Fruit fly (Drosophila melanogaster): ENCODE data around the gene Act5C.
A peak's percentile ranks its signal among the peaks of the same experiment; 100 is the strongest.

Act5C gene

DNA sequence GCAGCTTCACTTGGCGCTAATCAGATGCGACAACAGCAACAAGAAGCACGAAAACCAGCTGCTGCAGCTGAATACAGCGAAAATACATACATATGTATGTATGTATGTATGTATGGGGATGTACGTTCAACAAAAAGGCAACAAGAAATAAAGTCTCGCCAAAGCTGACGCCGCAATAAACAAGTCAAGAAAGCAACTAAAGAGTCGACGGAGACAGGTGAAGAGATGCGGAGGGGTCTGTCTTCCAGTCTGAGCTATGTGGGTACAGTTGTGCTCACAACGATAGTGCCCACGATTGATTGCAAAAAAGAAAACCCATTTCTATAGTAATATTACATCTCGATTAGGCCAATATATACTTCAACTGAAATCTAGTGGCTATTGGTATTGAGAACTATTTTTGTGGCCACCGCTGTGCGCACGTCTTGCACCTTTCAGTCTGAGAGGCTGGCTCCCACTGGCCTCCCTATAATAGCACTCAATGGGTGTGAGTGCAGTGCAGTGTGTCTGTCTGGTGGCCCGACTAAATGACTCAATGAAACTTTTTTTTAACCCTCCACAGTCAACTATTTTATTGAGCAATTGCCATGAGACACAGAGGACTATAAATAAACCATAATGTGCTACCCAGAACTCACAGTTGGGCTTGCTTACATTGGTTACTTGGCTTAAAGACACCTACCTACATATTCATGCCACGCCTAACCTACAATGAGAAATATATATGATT lies 4.7 kb upstream of the Act5C start (continued):
- TF ChIP-seq odd (GFP tag; optimal IDR thresholded peaks at IDR 0.05) (peak; percentile 83), dmrt99B (tag; optimal IDR thresholded peaks at IDR 0.05) (peak; percentile 94), fd96Cb (tag; optimal IDR thresholded peaks at IDR 0.05) (peak; percentile 92), CG6813 (GFP tag; optimal IDR thresholded peaks at IDR 0.05) (peak; percentile 89), CG2712 (tag; optimal IDR thresholded peaks at IDR 0.05) (peak; percentile 92), Xrp1 (GFP tag; IDR thresholded peaks at IDR 0.05) (peak; percentile 94), CG10543 (GFP tag; optimal IDR thresholded peaks at IDR 0.05) (no peak), NC2β (GFP tag; optimal IDR thresholded peaks at IDR 0.05) (peak; percentile 88), shn (GFP tag; optimal IDR thresholded peaks at IDR 0.05) (peak; percentile 76), CG18764 (GFP tag; optimal IDR thresholded peaks at IDR 0.05) (peak; percentile 82), tap (tag; optimal IDR thresholded peaks at IDR 0.05) (peak; percentile 88), CG14050 (GFP tag; IDR thresholded peaks at IDR 0.05) (peak; percentile 77), lab (GFP tag; optimal IDR thresholded peaks at IDR 0.05) (peak; percentile 93), bcd (GFP tag; optimal IDR thresholded peaks at IDR 0.05) (peak; percentile 88), tgo (GFP tag; IDR thresholded peaks at IDR 0.05) (peak; percentile 88), CG7357 (GFP tag; IDR thresholded peaks at IDR 0.05) (peak; percentile 78), CG2129 (GFP tag; IDR thresholded peaks at IDR 0.05; ENCODE audit: partially characterized antibody) (no peak), yki (optimal IDR thresholded peaks at IDR 0.05) (no peak), CkIIα-i1 (GFP tag; IDR thresholded peaks at IDR 0.05) (peak; percentile 44; the same call in 1 of the 2 replicates), seq (GFP tag; IDR thresholded peaks at IDR 0.05) (peak; percentile 87), Dad (GFP tag; optimal IDR thresholded peaks at IDR 0.05) (peak; percentile 78), CG10209 (GFP tag; optimal IDR thresholded peaks at IDR 0.05) (peak; percentile 89), Asciz (GFP tag; optimal IDR thresholded peaks at IDR 0.05) (peak; percentile 89), sens-2 (GFP tag; IDR thresholded peaks at IDR 0.05) (peak; percentile 90), CG7963 (GFP tag; IDR thresholded peaks at IDR 0.05; ENCODE audit: partially characterized antibody) (no peak), lbe (GFP tag; optimal IDR thresholded peaks at IDR 0.05) (peak; percentile 90), Hmr (GFP tag; optimal IDR thresholded peaks at IDR 0.05) (peak; percentile 82), CG12236 (GFP tag; optimal IDR thresholded peaks at IDR 0.05) (peak; percentile 84), CG5953 (GFP tag; IDR thresholded peaks at IDR 0.05) (peak; percentile 91), Hsf (GFP tag; optimal IDR thresholded peaks at IDR 0.05) (peak; percentile 87), Oli (tag; optimal IDR thresholded peaks at IDR 0.05) (peak; percentile 94), BtbVII (GFP tag; optimal IDR thresholded peaks at IDR 0.05) (peak; percentile 82), CG1832 (GFP tag; optimal IDR thresholded peaks at IDR 0.05) (no peak), sisA (GFP tag; IDR thresholded peaks at IDR 0.05) (peak; percentile 96), H2.0 (GFP tag; IDR thresholded peaks at IDR 0.05) (peak; percentile 89), CG30431 (GFP tag; optimal IDR thresholded peaks at IDR 0.05) (peak; percentile 85), CG31365 (tag; optimal IDR thresholded peaks at IDR 0.05) (peak; percentile 78), Scr (GFP tag; IDR thresholded peaks at IDR 0.05; ENCODE audit: partially characterized antibody) (no peak), CG8924 (tag; optimal IDR thresholded peaks at IDR 0.05) (peak; percentile 89), CG9932 (GFP tag; IDR thresholded peaks at IDR 0.05) (peak; percentile 75), fu2 (GFP tag; optimal IDR thresholded peaks at IDR 0.05) (peak; percentile 68), Mrtf (GFP tag; IDR thresholded peaks at IDR 0.05) (peak; percentile 91), onecut (GFP tag; IDR thresholded peaks at IDR 0.05) (peak; percentile 87), CG17802 (tag; optimal IDR thresholded peaks at IDR 0.05) (peak; percentile 69), CG3995 (GFP tag; optimal IDR thresholded peaks at IDR 0.05) (peak; percentile 23), Fer1 (GFP tag; optimal IDR thresholded peaks at IDR 0.05) (peak; percentile 84), Ets65A (GFP tag) (peak; percentile 98), zf30C (GFP tag; optimal IDR thresholded peaks at IDR 0.05) (no peak), CG34376 (GFP tag; optimal IDR thresholded peaks at IDR 0.05) (no peak), zfh2 (GFP tag; optimal IDR thresholded peaks at IDR 0.05) (peak; percentile 30)

Measured in whole organism, embryonic.